Fruit fly (Drosophila melanogaster) whole organism, embryonic: ENCODE measurements around the gene CG33181.

Source experiments
- Atf6 ChIP-seq: fragments of 200-800 bp; sonication (Bioruptor generic); IDR thresholded peaks from 2 replicates; pipeline ENCODE4 v1.3.6; 2022; ENCODE audit warnings: missing biosample characterization, missing genetic modification characterization
- B-H2 ChIP-seq: fragments of 200-800 bp; sonication (Bioruptor generic); optimal IDR thresholded peaks from 2 replicates; lab custom pipeline; 2018; ENCODE audit warnings: missing biosample characterization, mild to moderate bottlenecking, missing genetic modification characterization
- CG10274 ChIP-seq: fragments of 200-800 bp; sonication (Bioruptor generic); optimal IDR thresholded peaks from 3 replicates; lab custom pipeline; 2017; ENCODE audit warnings: missing biosample characterization, mild to moderate bottlenecking, missing genetic modification characterization
- CG11456 ChIP-seq: fragments of 200-800 bp; sonication (Bioruptor generic); IDR thresholded peaks from 3 replicates; pipeline ENCODE4 v1.3.6; 2022; ENCODE audit warnings: missing biosample characterization, missing genetic modification characterization
- CG11695 ChIP-seq: fragments of 200-800 bp; sonication (Bioruptor generic); IDR thresholded peaks from 3 replicates; pipeline ENCODE4 v1.3.6; 2022; ENCODE audit warnings: missing biosample characterization, missing genetic modification characterization
- CG17186 ChIP-seq: fragments of 200-800 bp; sonication (Bioruptor generic); optimal IDR thresholded peaks from 3 replicates; lab custom pipeline; 2017; ENCODE audit warnings: missing biosample characterization, missing genetic modification reagents, missing genetic modification characterization
- CG17568 ChIP-seq: fragments of 200-800 bp; sonication (Bioruptor generic); optimal IDR thresholded peaks from 2 replicates; lab custom pipeline; 2018; ENCODE audit warnings: missing biosample characterization, mild to moderate bottlenecking, missing genetic modification characterization, moderate library complexity
- CG17612 ChIP-seq: fragments of 200-800 bp; sonication (Bioruptor generic); IDR thresholded peaks from 2 replicates; pipeline ENCODE4 v1.3.6; 2022; ENCODE audit warnings: missing biosample characterization, missing genetic modification characterization
- CG18476 ChIP-seq: fragments of 200-800 bp; sonication (Bioruptor generic); optimal IDR thresholded peaks from 2 replicates; lab custom pipeline; 2016; ENCODE audit warnings: missing biosample characterization, mild to moderate bottlenecking, missing genetic modification characterization
- CG2202 ChIP-seq: fragments of 200-800 bp; sonication (Bioruptor generic); optimal IDR thresholded peaks from 2 replicates; lab custom pipeline; 2018; ENCODE audit warnings: missing biosample characterization, mild to moderate bottlenecking, missing genetic modification characterization
- CG32532 ChIP-seq: fragments of 200-800 bp; sonication (Bioruptor generic); IDR thresholded peaks from 2 replicates; pipeline ENCODE4 v1.3.6; 2022; ENCODE audit warnings: missing biosample characterization, missing genetic modification characterization
- CG34376 ChIP-seq: fragments of 200-800 bp; sonication (Bioruptor generic); optimal IDR thresholded peaks from 2 replicates; lab custom pipeline; 2018; ENCODE audit warnings: missing biosample characterization, mild to moderate bottlenecking, missing genetic modification characterization
- CG4360 ChIP-seq: fragments of 200-800 bp; sonication (Bioruptor generic); IDR thresholded peaks from 2 replicates; pipeline ENCODE4 v1.3.6; 2022; ENCODE audit warnings: missing biosample characterization, missing genetic modification characterization
- CG7372 ChIP-seq: fragments of 200-800 bp; sonication (Bioruptor generic); IDR thresholded peaks from 2 replicates; pipeline ENCODE4 v1.3.6; 2022; ENCODE audit warnings: missing biosample characterization, missing genetic modification characterization
- CG8281 ChIP-seq: fragments of 200-800 bp; sonication (Bioruptor generic); optimal IDR thresholded peaks from 2 replicates; lab custom pipeline; 2018; ENCODE audit warnings: missing biosample characterization, mild to moderate bottlenecking, missing genetic modification characterization, moderate library complexity
- CG9609 ChIP-seq: fragments of 200-800 bp; sonication (Bioruptor generic); optimal IDR thresholded peaks from 3 replicates; lab custom pipeline; 2016; ENCODE audit warnings: missing biosample characterization, missing genetic modification characterization
- CG9727 ChIP-seq: fragments of 200-800 bp; sonication (Bioruptor generic); optimal IDR thresholded peaks from 3 replicates; lab custom pipeline; 2017; ENCODE audit warnings: missing biosample characterization, mild to moderate bottlenecking, missing genetic modification characterization
- Dip3 ChIP-seq: fragments of 200-800 bp; sonication (Bioruptor generic); optimal IDR thresholded peaks from 3 replicates; lab custom pipeline; 2016; ENCODE audit warnings: missing biosample characterization, missing genetic modification characterization
- Elba2 ChIP-seq: fragments of 200-800 bp; sonication (Bioruptor generic); optimal IDR thresholded peaks from 3 replicates; lab custom pipeline; 2016; ENCODE audit warnings: missing biosample characterization, missing genetic modification characterization
- Jarid2 ChIP-seq: fragments of 200-800 bp; sonication (Bioruptor generic); optimal IDR thresholded peaks from 3 replicates; lab custom pipeline; 2017; ENCODE audit warnings: mild to moderate bottlenecking, missing biosample characterization, missing genetic modification reagents, missing genetic modification characterization
- Meics ChIP-seq: fragments of 200-800 bp; sonication (Bioruptor generic); optimal IDR thresholded peaks from 2 replicates; lab custom pipeline; 2017; ENCODE audit warnings: missing biosample characterization, mild to moderate bottlenecking, missing genetic modification characterization
- Myb ChIP-seq: fragments of 200-800 bp; sonication (Bioruptor generic); optimal IDR thresholded peaks from 2 replicates; lab custom pipeline; 2016; ENCODE audit warnings: missing biosample characterization, missing genetic modification characterization
- NC2α ChIP-seq: fragments of 200-800 bp; sonication (Bioruptor generic); optimal IDR thresholded peaks from 2 replicates; lab custom pipeline; 2016; ENCODE audit warnings: missing biosample characterization, missing genetic modification characterization
- Nf-YA ChIP-seq: fragments of 200-800 bp; sonication (Bioruptor generic); IDR thresholded peaks from 2 replicates; pipeline ENCODE4 v1.3.6; 2022; ENCODE audit warnings: missing biosample characterization, missing genetic modification characterization
- Nf-YB ChIP-seq: fragments of 200-800 bp; sonication (Bioruptor generic); optimal IDR thresholded peaks from 3 replicates; lab custom pipeline; 2019; ENCODE audit warnings: missing biosample characterization, mild to moderate bottlenecking, missing genetic modification characterization, moderate library complexity
- Nf-YC ChIP-seq: fragments of 200-800 bp; optimal IDR thresholded peaks from 3 replicates; lab custom pipeline; 2019; ENCODE audit warnings: missing biosample characterization, mild to moderate bottlenecking, missing genetic modification characterization, moderate library complexity
- Ravus ChIP-seq: fragments of 200-800 bp; sonication (Bioruptor generic); IDR thresholded peaks from 2 replicates; pipeline ENCODE4 v1.3.6; 2022; ENCODE audit warnings: missing biosample characterization, missing genetic modification characterization
- Rfx ChIP-seq: fragments of 200-800 bp; sonication (Bioruptor generic); IDR thresholded peaks from 2 replicates; pipeline ENCODE4 v1.3.6; 2022; ENCODE audit warnings: missing biosample characterization, missing genetic modification characterization
- Side ChIP-seq: fragments of 200-800 bp; sonication (Bioruptor generic); optimal IDR thresholded peaks from 2 replicates; lab custom pipeline; 2016; ENCODE audit warnings: missing biosample characterization, missing genetic modification characterization
- Six4 ChIP-seq: fragments of 200-800 bp; sonication (Bioruptor generic); optimal IDR thresholded peaks from 2 replicates; lab custom pipeline; 2016; ENCODE audit warnings: missing biosample characterization, missing genetic modification characterization
- TFAM ChIP-seq: fragments of 200-800 bp; sonication (Bioruptor generic); optimal IDR thresholded peaks from 2 replicates; lab custom pipeline; 2017; ENCODE audit warnings: missing biosample characterization, missing genetic modification characterization, inconsistent platforms
- ara ChIP-seq: fragments of 200-800 bp; sonication (Bioruptor generic); IDR thresholded peaks from 2 replicates; pipeline ENCODE4 v1.3.6; 2022; ENCODE audit warnings: missing biosample characterization, missing genetic modification characterization
- cg ChIP-seq: fragments of 200-800 bp; sonication (Bioruptor generic); optimal IDR thresholded peaks from 3 replicates; lab custom pipeline; 2019; ENCODE audit warnings: missing biosample characterization, mild to moderate bottlenecking, missing genetic modification characterization, moderate library complexity
- dm ChIP-seq: fragments of 200-800 bp; sonication (Bioruptor generic); optimal IDR thresholded peaks from 3 replicates; lab custom pipeline; 2016; ENCODE audit warnings: missing biosample characterization, missing genetic modification characterization
- dmrt11E ChIP-seq: fragments of 200-800 bp; sonication (Bioruptor generic); optimal IDR thresholded peaks from 3 replicates; lab custom pipeline; 2018; ENCODE audit warnings: missing biosample characterization, mild to moderate bottlenecking, missing genetic modification characterization, moderate library complexity
- gcm ChIP-seq: fragments of 200-800 bp; sonication (Bioruptor generic); optimal IDR thresholded peaks from 2 replicates; lab custom pipeline; 2019; ENCODE audit warnings: missing biosample characterization, mild to moderate bottlenecking, missing genetic modification characterization, moderate library complexity
- gem ChIP-seq: fragments of 200-800 bp; sonication (Bioruptor generic); optimal IDR thresholded peaks from 2 replicates; lab custom pipeline; 2019; ENCODE audit warnings: missing biosample characterization, mild to moderate bottlenecking, missing genetic modification characterization, moderate library complexity
- jigr1 ChIP-seq: fragments of 200-800 bp; sonication (Bioruptor generic); IDR thresholded peaks from 3 replicates; pipeline ENCODE4 v1.3.6; 2022; ENCODE audit warnings: missing biosample characterization, missing genetic modification characterization
- jing ChIP-seq: fragments of 200-800 bp; sonication (Bioruptor generic); optimal IDR thresholded peaks from 2 replicates; lab custom pipeline; 2018; ENCODE audit warnings: missing biosample characterization, mild to moderate bottlenecking, missing genetic modification characterization
- nom ChIP-seq: fragments of 200-800 bp; sonication (Bioruptor generic); optimal IDR thresholded peaks from 2 replicates; lab custom pipeline; 2017; ENCODE audit warnings: missing biosample characterization, missing genetic modification characterization, mild to moderate bottlenecking, moderate library complexity, missing genetic modification reagents
- oc ChIP-seq: fragments of 200-800 bp; sonication (Bioruptor generic); optimal IDR thresholded peaks from 2 replicates; lab custom pipeline; 2018; ENCODE audit warnings: missing biosample characterization, mild to moderate bottlenecking, missing genetic modification characterization, moderate library complexity
- pb ChIP-seq: fragments of 200-800 bp; sonication (Bioruptor generic); optimal IDR thresholded peaks from 3 replicates; lab custom pipeline; 2016; ENCODE audit warnings: missing biosample characterization, missing genetic modification characterization
- pnt ChIP-seq: fragments of 200-800 bp; sonication (Bioruptor generic); optimal IDR thresholded peaks from 3 replicates; lab custom pipeline; 2016; ENCODE audit warnings: missing biosample characterization, missing genetic modification characterization
- pum ChIP-seq: fragments of 200-800 bp; sonication (Bioruptor generic); optimal IDR thresholded peaks from 2 replicates; lab custom pipeline; 2016; ENCODE audit warnings: missing biosample characterization, missing genetic modification characterization
- rib ChIP-seq: fragments of 200-800 bp; sonication (Bioruptor generic); IDR thresholded peaks from 2 replicates; pipeline ENCODE4 v1.3.6; 2022; ENCODE audit warnings: missing biosample characterization, missing genetic modification characterization
- row ChIP-seq: fragments of 200-800 bp; sonication (Bioruptor generic); IDR thresholded peaks from 3 replicates; pipeline ENCODE4 v1.3.6; 2022; ENCODE audit warnings: missing biosample characterization, missing genetic modification characterization
- shn ChIP-seq: fragments of 200-800 bp; sonication (Bioruptor generic); optimal IDR thresholded peaks from 3 replicates; lab custom pipeline; 2016; ENCODE audit warnings: missing biosample characterization, missing genetic modification characterization
- sob ChIP-seq: fragments of 200-800 bp; sonication (Bioruptor generic); IDR thresholded peaks from 2 replicates; pipeline ENCODE4 v1.3.6; 2022; ENCODE audit warnings: missing biosample characterization, missing genetic modification characterization
- unc-4 ChIP-seq: fragments of 200-800 bp; sonication (Bioruptor generic); IDR thresholded peaks from 2 replicates; pipeline ENCODE4 v1.3.6; 2022; ENCODE audit warnings: missing biosample characterization, missing genetic modification characterization; ENCODE audit not compliant: partially characterized antibody
- zen ChIP-seq: fragments of 200-800 bp; sonication (Bioruptor generic); optimal IDR thresholded peaks from 3 replicates; lab custom pipeline; 2018; ENCODE audit warnings: missing biosample characterization, mild to moderate bottlenecking, missing genetic modification characterization, moderate library complexity

CG33181 gene

DNA sequence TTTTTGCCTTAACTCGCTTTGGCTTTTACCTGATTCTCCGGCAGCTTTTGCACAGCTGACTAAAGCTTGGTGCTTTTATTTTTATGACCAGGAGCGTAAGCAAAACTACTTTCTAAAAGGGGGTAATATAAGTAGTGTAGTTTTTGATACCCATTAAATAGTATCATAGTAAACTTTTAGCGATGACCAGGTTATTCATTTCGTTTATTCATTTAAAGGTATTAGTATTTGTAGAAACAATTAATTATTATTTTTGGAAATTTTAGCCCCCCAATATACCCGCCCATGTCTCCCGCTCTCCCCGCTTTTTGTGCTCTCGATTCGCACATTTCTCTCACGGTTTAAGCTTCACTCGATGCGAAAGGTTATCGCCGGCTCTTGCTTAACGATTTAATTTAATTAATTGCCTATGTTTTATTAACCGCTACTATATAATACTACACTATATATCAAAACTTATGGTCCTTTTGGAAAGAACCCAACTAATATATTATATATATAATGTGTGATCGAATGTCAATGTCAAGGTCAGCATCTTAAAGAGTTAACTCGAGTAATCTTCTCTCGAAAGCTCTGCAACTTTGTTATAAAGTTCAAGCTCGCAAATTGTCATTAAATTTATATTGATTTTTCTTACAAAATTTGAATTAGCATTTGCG, 24.6 kb upstream of the CG33181 start, which contains the start of gene Sptr (continued):
- TF ChIP-seq pb (GFP tag; lab: Kevin White, UChicago), result peak; percentile 25
- peak; percentile 77 for TF ChIP-seq Nf-YA (GFP tag; lab: Robert Waterston, UW)
- TF ChIP-seq CG17568 (GFP tag; lab: Kevin White, UChicago), result peak; percentile 83
- TF ChIP-seq CG10274 (GFP tag; lab: Kevin White, UChicago), result peak; percentile 65
- TF ChIP-seq CG2202 (tag; lab: Kevin White, UChicago), result no peak
- no peak for TF ChIP-seq CG17186 (GFP tag; lab: Kevin White, UChicago)
- peak; percentile 47 for TF ChIP-seq CG9609 (GFP tag; lab: Kevin White, UChicago)
- peak; percentile 54 for TF ChIP-seq pum (GFP tag; lab: Kevin White, UChicago)
- TF ChIP-seq Ravus (GFP tag; lab: Robert Waterston, UW), result peak; percentile 61
- TF ChIP-seq rib (GFP tag; lab: Robert Waterston, UW), result peak; percentile 84
- TF ChIP-seq jigr1 (GFP tag; lab: Robert Waterston, UW), result peak; percentile 50; the same call in 2 of the 3 replicates
- no peak for TF ChIP-seq Elba2 (GFP tag; lab: Kevin White, UChicago)
- TF ChIP-seq dmrt11E, result no peak
- peak; percentile 81 for TF ChIP-seq CG18476 (GFP tag; lab: Kevin White, UChicago)
- TF ChIP-seq sob, result peak; percentile 94
- peak; percentile 54 for TF ChIP-seq CG8281 (tag; lab: Kevin White, UChicago)
- peak; percentile 95 for TF ChIP-seq Atf6 (GFP tag; lab: Robert Waterston, UW)
- TF ChIP-seq Six4 (GFP tag; lab: Kevin White, UChicago), result peak; percentile 63
- TF ChIP-seq pnt (GFP tag; lab: Kevin White, UChicago), result peak; percentile 59
- peak; percentile 95 for TF ChIP-seq CG32532 (GFP tag; lab: Robert Waterston, UW)
- peak; percentile 68 for TF ChIP-seq Nf-YB (GFP tag; lab: Kevin White, UChicago)
- peak; percentile 93 for TF ChIP-seq B-H2 (GFP tag; lab: Kevin White, UChicago)
- TF ChIP-seq Rfx (GFP tag; lab: Robert Waterston, UW), result peak; percentile 96
- peak; percentile 86 for TF ChIP-seq CG9727 (GFP tag; lab: Kevin White, UChicago)
- peak; percentile 80 for TF ChIP-seq Nf-YC (tag; lab: Kevin White, UChicago)
- TF ChIP-seq dm, result peak; percentile 28
- TF ChIP-seq unc-4, result no peak
- TF ChIP-seq CG7372, result peak; percentile 84
- TF ChIP-seq Dip3 (GFP tag; lab: Kevin White, UChicago), result peak; percentile 79
- peak; percentile 52 for TF ChIP-seq Jarid2 (GFP tag; lab: Kevin White, UChicago)
- peak; percentile 34; the same call in 1 of the 2 replicates for TF ChIP-seq CG4360 (GFP tag; lab: Robert Waterston, UW)
- TF ChIP-seq CG11695 (GFP tag; lab: Robert Waterston, UW), result peak; percentile 93
- TF ChIP-seq ara (GFP tag; lab: Robert Waterston, UW), result peak; percentile 80
- peak; percentile 94 for TF ChIP-seq Meics (GFP tag; lab: Kevin White, UChicago)
- peak; percentile 88 for TF ChIP-seq nom
- peak; percentile 23 for TF ChIP-seq shn (GFP tag; lab: Kevin White, UChicago)
- peak; percentile 88 for TF ChIP-seq CG11456 (GFP tag; lab: Robert Waterston, UW)
- peak; percentile 95 for TF ChIP-seq row (GFP tag; lab: Robert Waterston, UW)
- peak; percentile 81 for TF ChIP-seq CG17612 (GFP tag; lab: Robert Waterston, UW)
- TF ChIP-seq Side (GFP tag; lab: Kevin White, UChicago), result peak; percentile 71
- peak; percentile 93 for TF ChIP-seq gem (tag; lab: Kevin White, UChicago)
- peak; percentile 78 for TF ChIP-seq gcm (GFP tag; lab: Kevin White, UChicago)
- TF ChIP-seq TFAM (GFP tag; lab: Kevin White, UChicago), result no peak
- TF ChIP-seq cg (GFP tag; lab: Kevin White, UChicago), result no peak
- no peak for TF ChIP-seq NC2α (GFP tag; lab: Kevin White, UChicago)
- peak; percentile 66 for TF ChIP-seq jing (GFP tag; lab: Kevin White, UChicago)
- peak; percentile 64 for TF ChIP-seq oc (tag; lab: Kevin White, UChicago)
- peak; percentile 93 for TF ChIP-seq CG34376 (GFP tag; lab: Kevin White, UChicago)
- TF ChIP-seq zen (tag; lab: Kevin White, UChicago), result peak; percentile 31
- peak; percentile 58 for TF ChIP-seq Myb (GFP tag; lab: Kevin White, UChicago)
